Worm (Caenorhabditis elegans): ENCODE measurements around the gene C01G10.7.

C01G10.7 gene

DNA sequence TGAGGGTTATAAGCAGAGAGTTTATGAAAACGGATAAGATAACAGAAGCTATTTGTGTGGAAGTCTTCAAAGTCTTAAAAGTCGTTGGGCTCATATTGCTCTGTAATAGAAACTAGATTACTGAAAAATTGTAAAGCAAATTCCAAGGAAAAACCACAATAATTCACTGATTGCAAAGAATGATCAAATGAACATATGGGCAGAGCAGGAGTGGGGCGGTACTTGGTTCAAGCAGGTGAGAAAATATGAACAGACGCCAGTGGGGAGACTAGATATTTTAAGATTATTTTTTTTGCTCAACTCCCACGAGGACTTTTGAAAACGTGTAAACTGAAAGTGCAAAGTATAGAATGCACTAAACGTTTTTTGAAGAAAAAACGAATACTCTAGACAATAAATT is 46.9 kb downstream of the C01G10.7 start, which contains the start of gene str-171:
Gene str-171 (minus strand): TSS at position 101 of the 400 bp plus-strand sequence.
- TF ChIP-seq snpc-1.3 (tag; optimal IDR thresholded peaks at IDR 0.05; ENCODE audit: insufficient read depth) (no peak), pbrm-1 (GFP tag; IDR thresholded peaks at IDR 0.05) (no peak), let-526 (GFP tag; IDR thresholded peaks at IDR 0.05) (no peak), F57A8.1 (GFP tag; optimal IDR thresholded peaks at IDR 0.05) (no peak), ztf-25 (GFP tag; IDR thresholded peaks at IDR 0.05) (no peak), ceh-27 (GFP tag; optimal IDR thresholded peaks at IDR 0.05) (no peak), F49E8.2 (tag; optimal IDR thresholded peaks at IDR 0.05; ENCODE audit: insufficient read depth) (no peak), F37B4.10 (GFP tag; IDR thresholded peaks at IDR 0.05) (no peak), B0035.1 (tag; optimal IDR thresholded peaks at IDR 0.05) (no peak), egl-44 (GFP tag; IDR thresholded peaks at IDR 0.05) (no peak), F57C9.4 (tag; optimal IDR thresholded peaks at IDR 0.05) (no peak)

DNA sequence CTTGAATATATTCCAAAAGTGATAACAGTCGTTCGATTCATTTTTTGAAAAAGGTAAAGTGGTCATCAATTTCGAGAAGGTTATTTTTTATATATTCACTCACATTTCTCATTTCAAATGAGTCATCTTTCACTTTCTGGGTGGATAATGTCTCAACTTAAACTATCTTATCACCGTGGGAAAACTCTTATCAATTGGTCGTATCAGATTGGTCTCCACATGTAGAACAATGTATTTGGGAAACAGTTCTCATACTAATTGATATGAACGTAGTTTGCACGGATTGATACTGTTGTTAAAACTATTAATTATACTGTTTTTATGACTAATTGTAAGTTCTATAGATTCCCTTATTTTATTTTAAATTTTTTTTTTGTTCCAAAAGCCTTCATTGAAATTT is 48.3 kb downstream of the C01G10.7 start:
- TF ChIP-seq repo-1 (tag; optimal IDR thresholded peaks at IDR 0.05) (no peak), atf-7 (tag; optimal IDR thresholded peaks at IDR 0.05) (no peak), ztf-26 (tag; optimal IDR thresholded peaks at IDR 0.05) (no peak), hsf-1 (GFP tag; IDR thresholded peaks at IDR 0.05) (0 out of 2 replicates have a peak, but pooled peaks have one; percentile 18), dpff-1 (tag; optimal IDR thresholded peaks at IDR 0.05) (no peak), ceh-79 (tag; optimal IDR thresholded peaks at IDR 0.05) (no peak)

Measured in whole organism, young adult.